Worm (Caenorhabditis elegans): Measurements from ENCODE around the gene cox-16.

Gene cox-16

ce11 chrV:5512559-5512958, 23.5 kb downstream of the cox-16 start:
- TF ChIP-seq pqm-1 (tag; optimal IDR thresholded peaks at IDR 0.05) = peak; percentile 95
- TF ChIP-seq jun-1 (tag; optimal IDR thresholded peaks at IDR 0.05) = peak; percentile 58
- TF ChIP-seq lsy-12 (tag; optimal IDR thresholded peaks at IDR 0.05) = no peak
- TF ChIP-seq egl-27 (tag; optimal IDR thresholded peaks at IDR 0.05) = no peak
- TF ChIP-seq ceh-28 (tag; optimal IDR thresholded peaks at IDR 0.05) = peak; percentile 4
- no peak for TF ChIP-seq egl-5 (tag; optimal IDR thresholded peaks at IDR 0.05)
- no peak for TF ChIP-seq hmg-11 (tag; optimal IDR thresholded peaks at IDR 0.05)
- peak; percentile 93 for TF ChIP-seq elt-2 (tag; optimal IDR thresholded peaks at IDR 0.05)
- TF ChIP-seq sea-2 (GFP tag; optimal IDR thresholded peaks at IDR 0.05) = no peak
- TF ChIP-seq nfya-1 (tag; optimal IDR thresholded peaks at IDR 0.05; ENCODE audit: insufficient read depth) = no peak
- TF ChIP-seq pha-4 (tag; optimal IDR thresholded peaks at IDR 0.05) = no peak
- no peak for TF ChIP-seq nhr-28 (tag; optimal IDR thresholded peaks at IDR 0.05)
- TF ChIP-seq mml-1 (tag; optimal IDR thresholded peaks at IDR 0.05) = no peak
- no peak for TF ChIP-seq mdl-1 (tag; optimal IDR thresholded peaks at IDR 0.05)
- TF ChIP-seq nhr-23 (tag; optimal IDR thresholded peaks at IDR 0.05) = no peak

ce11 chrV:5511720-5512119, 24.3 kb downstream of the cox-16 start:
- TF ChIP-seq nhr-77 (tag; optimal IDR thresholded peaks at IDR 0.05) = no peak
- no peak for TF ChIP-seq ceh-82 (tag; optimal IDR thresholded peaks at IDR 0.05)
- TF ChIP-seq elt-2 (tag; optimal IDR thresholded peaks at IDR 0.05) = peak; percentile 64
- TF ChIP-seq jun-1 (tag; optimal IDR thresholded peaks at IDR 0.05) = peak; percentile 0
- peak; percentile 9 for TF ChIP-seq pha-4 (tag; optimal IDR thresholded peaks at IDR 0.05)
- TF ChIP-seq pqm-1 (tag; optimal IDR thresholded peaks at IDR 0.05) = peak; percentile 81

- TF ChIP-seq elt-2 (tag; optimal IDR thresholded peaks at IDR 0.05) (peak; percentile 15), ztf-4 (tag; optimal IDR thresholded peaks at IDR 0.05) (no peak), pqm-1 (tag; optimal IDR thresholded peaks at IDR 0.05) (peak; percentile 3), nhr-12 (tag; optimal IDR thresholded peaks at IDR 0.05) (no peak), snpc-4 (tag; optimal IDR thresholded peaks at IDR 0.05) (no peak), ama-1 (optimal IDR thresholded peaks at IDR 0.05) (peak; percentile 47)
Observed at ce11 chrV:5509966-5510365, 26.1 kb downstream of the cox-16 start.

ce11 chrV:5509134-5509533, 26.9 kb downstream of the cox-16 start:
- TF ChIP-seq mdl-1 (tag; optimal IDR thresholded peaks at IDR 0.05) = no peak
- no peak for TF ChIP-seq nhr-76 (tag; optimal IDR thresholded peaks at IDR 0.05)
- TF ChIP-seq nhr-12 (tag; optimal IDR thresholded peaks at IDR 0.05) = no peak
- no peak for TF ChIP-seq ceh-9 (tag; optimal IDR thresholded peaks at IDR 0.05)
- no peak for TF ChIP-seq nhr-11 (tag; optimal IDR thresholded peaks at IDR 0.05)
- TF ChIP-seq nhr-23 (tag; optimal IDR thresholded peaks at IDR 0.05) = no peak
- TF ChIP-seq lsy-12 (tag; optimal IDR thresholded peaks at IDR 0.05) = no peak
- no peak for TF ChIP-seq jun-1 (tag; optimal IDR thresholded peaks at IDR 0.05)
- TF ChIP-seq nhr-43 (tag; optimal IDR thresholded peaks at IDR 0.05; ENCODE audit: poor library complexity, severe bottlenecking) = no peak
- no peak for TF ChIP-seq ama-1 (optimal IDR thresholded peaks at IDR 0.05)
- no peak for TF ChIP-seq nhr-25 (tag; optimal IDR thresholded peaks at IDR 0.05)
- TF ChIP-seq hmg-11 (tag; optimal IDR thresholded peaks at IDR 0.05) = no peak
- no peak for TF ChIP-seq skn-1 (tag; optimal IDR thresholded peaks at IDR 0.05)
- no peak for TF ChIP-seq nfya-1 (tag; optimal IDR thresholded peaks at IDR 0.05; ENCODE audit: insufficient read depth)

- peak; percentile 48 for TF ChIP-seq egl-27 (tag; optimal IDR thresholded peaks at IDR 0.05)
- peak; percentile 92 for TF ChIP-seq lin-39 (tag; optimal IDR thresholded peaks at IDR 0.05)
- TF ChIP-seq elt-1 (tag; optimal IDR thresholded peaks at IDR 0.05) = peak; percentile 21
- peak; percentile 85 for TF ChIP-seq pha-4 (tag; optimal IDR thresholded peaks at IDR 0.05)
- TF ChIP-seq mdl-1 (tag; optimal IDR thresholded peaks at IDR 0.05) = peak; percentile 24
- TF ChIP-seq ceh-82 (tag; optimal IDR thresholded peaks at IDR 0.05) = peak; percentile 66
- no peak for TF ChIP-seq nhr-28 (tag; optimal IDR thresholded peaks at IDR 0.05)
- peak; percentile 93 for TF ChIP-seq lsy-12 (tag; optimal IDR thresholded peaks at IDR 0.05)
- TF ChIP-seq ceh-9 (tag; optimal IDR thresholded peaks at IDR 0.05) = no peak
- TF ChIP-seq ceh-28 (tag; optimal IDR thresholded peaks at IDR 0.05) = peak; percentile 87
- TF ChIP-seq nfya-1 (tag; optimal IDR thresholded peaks at IDR 0.05; ENCODE audit: insufficient read depth) = peak; percentile 89
- TF ChIP-seq pqm-1 (tag; optimal IDR thresholded peaks at IDR 0.05) = peak; percentile 26
- no peak for TF ChIP-seq elt-3 (tag; optimal IDR thresholded peaks at IDR 0.05)
- peak; percentile 87 for TF ChIP-seq nhr-43 (tag; optimal IDR thresholded peaks at IDR 0.05; ENCODE audit: poor library complexity, severe bottlenecking)
- TF ChIP-seq nhr-67 (tag; optimal IDR thresholded peaks at IDR 0.05) = no peak
- TF ChIP-seq ztf-4 (tag; optimal IDR thresholded peaks at IDR 0.05) = peak; percentile 59
- peak; percentile 86 for TF ChIP-seq snpc-4 (tag; optimal IDR thresholded peaks at IDR 0.05)
- peak; percentile 80 for TF ChIP-seq elt-2 (tag; optimal IDR thresholded peaks at IDR 0.05)
- peak; percentile 91 for TF ChIP-seq jun-1 (tag; optimal IDR thresholded peaks at IDR 0.05)
- peak; percentile 92 for TF ChIP-seq nhr-25 (tag; optimal IDR thresholded peaks at IDR 0.05)
- TF ChIP-seq fkh-10 (GFP tag; optimal IDR thresholded peaks at IDR 0.05) = peak; percentile 56
- TF ChIP-seq nhr-11 (tag; optimal IDR thresholded peaks at IDR 0.05) = no peak
- TF ChIP-seq unc-39 (tag; optimal IDR thresholded peaks at IDR 0.05) = no peak
- peak; percentile 68 for TF ChIP-seq ama-1 (optimal IDR thresholded peaks at IDR 0.05)
- TF ChIP-seq nhr-77 (tag; optimal IDR thresholded peaks at IDR 0.05) = peak; percentile 21
- peak; percentile 85 for TF ChIP-seq skn-1 (tag; optimal IDR thresholded peaks at IDR 0.05)
- peak; percentile 42 for TF ChIP-seq egl-5 (tag; optimal IDR thresholded peaks at IDR 0.05)
- TF ChIP-seq ceh-16 (tag; optimal IDR thresholded peaks at IDR 0.05) = no peak
- TF ChIP-seq lin-15B (tag; optimal IDR thresholded peaks at IDR 0.05) = peak; percentile 84
- peak; percentile 70 for TF ChIP-seq R02D3.7 (tag; optimal IDR thresholded peaks at IDR 0.05)
- TF ChIP-seq tbx-2 (tag; optimal IDR thresholded peaks at IDR 0.05) = peak; percentile 90
- TF ChIP-seq hmg-11 (tag; optimal IDR thresholded peaks at IDR 0.05) = peak; percentile 82
- TF ChIP-seq nhr-23 (tag; optimal IDR thresholded peaks at IDR 0.05) = peak; percentile 91
Observed at ce11 chrV:5504807-5505442, 31.1 kb downstream of the cox-16 start, which contains the start of the genes dnj-19 and nhr-47. Gene dnj-19, minus strand, starts transcription at chrV:5504857. Gene nhr-47, plus strand, starts transcription at chrV:5505253.
